Fruit fly (Drosophila melanogaster): Measurements from ENCODE around the gene ATPsynepsilonL.

DNA sequence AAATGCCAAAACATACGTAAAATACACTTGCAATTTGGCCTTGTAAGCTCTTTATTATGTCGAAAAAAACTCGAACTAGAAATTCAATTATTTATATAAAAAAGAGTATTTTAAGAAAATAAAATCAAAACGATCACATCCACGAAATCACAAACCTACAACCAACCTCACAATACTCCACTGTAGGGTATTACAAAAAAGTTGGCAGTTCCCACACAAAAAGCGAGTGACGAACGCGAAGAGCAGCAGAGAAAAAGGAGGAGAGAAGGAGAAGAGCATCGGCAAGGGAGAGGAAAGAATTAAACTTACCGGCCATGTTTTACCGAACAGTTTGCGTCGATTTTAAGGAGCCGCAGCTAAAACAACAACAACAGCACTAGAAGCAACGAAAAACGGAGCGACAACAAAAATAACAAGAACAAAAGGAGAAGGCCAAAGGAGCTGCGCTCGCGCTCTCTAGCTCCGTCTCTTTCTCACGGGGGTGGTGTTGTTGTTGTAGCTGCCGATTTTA, 11.4 kb downstream of the ATPsynepsilonL start:
- TF ChIP-seq topi (GFP tag; optimal IDR thresholded peaks at IDR 0.05) (peak; percentile 41), CG11902 (GFP tag; optimal IDR thresholded peaks at IDR 0.05) (no peak), CG11294 (GFP tag; IDR thresholded peaks at IDR 0.05) (0 out of 2 replicates have a peak, but pooled peaks have one; percentile 9), Smox (GFP tag; optimal IDR thresholded peaks at IDR 0.05) (peak; percentile 48)
